Worm (Caenorhabditis elegans): ENCODE measurements around the gene sri-18.

sri-18 gene

ce11 chrV:10255005-10255472 is 5.3 kb downstream of the sri-18 start, which contains the start of gene rop-1:
Gene rop-1, minus strand, starts transcription at chrV:10255055.
- TF ChIP-seq crh-2 (tag; optimal IDR thresholded peaks at IDR 0.05) (no peak), lin-39 (tag; optimal IDR thresholded peaks at IDR 0.05) (no peak), ama-1 (optimal IDR thresholded peaks at IDR 0.05) (peak; percentile 19), aly-2 (tag; optimal IDR thresholded peaks at IDR 0.05) (no peak), nhr-10 (tag; optimal IDR thresholded peaks at IDR 0.05) (no peak), mbf-1 (tag; optimal IDR thresholded peaks at IDR 0.05) (no peak), F13H6.1 (tag; optimal IDR thresholded peaks at IDR 0.05) (no peak), peb-1 (tag; optimal IDR thresholded peaks at IDR 0.05) (no peak), gmeb-1 (tag; optimal IDR thresholded peaks at IDR 0.05) (peak; percentile 2), egl-27 (tag; optimal IDR thresholded peaks at IDR 0.05) (no peak), unc-39 (tag; optimal IDR thresholded peaks at IDR 0.05) (no peak), blmp-1 (tag; optimal IDR thresholded peaks at IDR 0.05; ENCODE audit: insufficient read depth) (peak; percentile 53), sem-4 (tag; optimal IDR thresholded peaks at IDR 0.05) (no peak), Y55F3AM.14 (GFP tag; optimal IDR thresholded peaks at IDR 0.05) (no peak), R02D3.7 (tag; optimal IDR thresholded peaks at IDR 0.05) (no peak), fos-1 (tag; optimal IDR thresholded peaks at IDR 0.05) (peak; percentile 48), nhr-21 (tag; optimal IDR thresholded peaks at IDR 0.05) (no peak), nhr-237 (tag; optimal IDR thresholded peaks at IDR 0.05) (no peak), nhr-129 (tag; optimal IDR thresholded peaks at IDR 0.05) (peak; percentile 88), unc-55 (GFP tag; optimal IDR thresholded peaks at IDR 0.05) (peak; percentile 75), lsy-2 (tag; optimal IDR thresholded peaks at IDR 0.05) (peak in 1 of 2 experiments; percentile 15), C34F6.9 (tag; optimal IDR thresholded peaks at IDR 0.05) (peak; percentile 60), ceh-82 (tag; optimal IDR thresholded peaks at IDR 0.05) (no peak), skn-1 (tag; optimal IDR thresholded peaks at IDR 0.05) (no peak), nhr-12 (tag; optimal IDR thresholded peaks at IDR 0.05) (no peak)

ce11 chrV:10252682-10253081 is 7.7 kb downstream of the sri-18 start:
- no peak for TF ChIP-seq ama-1 (optimal IDR thresholded peaks at IDR 0.05)
- TF ChIP-seq dmd-4 (tag; optimal IDR thresholded peaks at IDR 0.05) = no peak
- TF ChIP-seq nhr-77 (tag; optimal IDR thresholded peaks at IDR 0.05) = no peak
- TF ChIP-seq C34F6.9 (tag; optimal IDR thresholded peaks at IDR 0.05) = no peak
- no peak for TF ChIP-seq lin-39 (tag; optimal IDR thresholded peaks at IDR 0.05)
- TF ChIP-seq Y55F3AM.14 (GFP tag; optimal IDR thresholded peaks at IDR 0.05) = no peak
- no peak for TF ChIP-seq blmp-1 (tag; optimal IDR thresholded peaks at IDR 0.05; ENCODE audit: insufficient read depth)
- TF ChIP-seq mab-5 (tag; optimal IDR thresholded peaks at IDR 0.05) = no peak
- TF ChIP-seq zag-1 (tag; optimal IDR thresholded peaks at IDR 0.05) = no peak
- no peak for TF ChIP-seq nhr-10 (tag; optimal IDR thresholded peaks at IDR 0.05)
- TF ChIP-seq gmeb-1 (tag; optimal IDR thresholded peaks at IDR 0.05) = no peak
- no peak for TF ChIP-seq nhr-12 (tag; optimal IDR thresholded peaks at IDR 0.05)
- no peak for TF ChIP-seq nhr-11 (tag; optimal IDR thresholded peaks at IDR 0.05)
- no peak for TF ChIP-seq elt-3 (tag; optimal IDR thresholded peaks at IDR 0.05)
- no peak for TF ChIP-seq sma-3 (GFP tag; optimal IDR thresholded peaks at IDR 0.05)
- no peak for TF ChIP-seq nhr-129 (tag; optimal IDR thresholded peaks at IDR 0.05)
- TF ChIP-seq alr-1 (tag; optimal IDR thresholded peaks at IDR 0.05) = no peak

- TF ChIP-seq sma-3 (GFP tag; optimal IDR thresholded peaks at IDR 0.05) = no peak
- TF ChIP-seq dmd-4 (tag; optimal IDR thresholded peaks at IDR 0.05) = no peak
- TF ChIP-seq unc-55 (GFP tag; optimal IDR thresholded peaks at IDR 0.05) = no peak
- no peak for TF ChIP-seq nhr-11 (tag; optimal IDR thresholded peaks at IDR 0.05)
- TF ChIP-seq peb-1 (tag; optimal IDR thresholded peaks at IDR 0.05) = no peak
- no peak for TF ChIP-seq ztf-11 (tag; optimal IDR thresholded peaks at IDR 0.05)
- no peak for TF ChIP-seq R02D3.7 (tag; optimal IDR thresholded peaks at IDR 0.05)
- no peak for TF ChIP-seq nhr-25 (tag; optimal IDR thresholded peaks at IDR 0.05)
- no peak for TF ChIP-seq blmp-1 (tag; optimal IDR thresholded peaks at IDR 0.05; ENCODE audit: insufficient read depth)
- TF ChIP-seq nhr-6 (tag; optimal IDR thresholded peaks at IDR 0.05) = no peak
Observed at ce11 chrV:10249515-10249914, 10.8 kb downstream of the sri-18 start.

ce11 chrV:10248255-10248979 is 11.9 kb downstream of the sri-18 start, which contains the start of gene akt-1:
Gene akt-1, plus strand, starts transcription at chrV:10248905.
- TF ChIP-seq lin-39 (tag; optimal IDR thresholded peaks at IDR 0.05) = no peak
- TF ChIP-seq mbf-1 (tag; optimal IDR thresholded peaks at IDR 0.05) = no peak
- TF ChIP-seq crh-2 (tag; optimal IDR thresholded peaks at IDR 0.05) = no peak
- TF ChIP-seq snpc-4 (tag; optimal IDR thresholded peaks at IDR 0.05) = no peak
- TF ChIP-seq C34F6.9 (tag; optimal IDR thresholded peaks at IDR 0.05) = no peak
- TF ChIP-seq ceh-16 (tag; optimal IDR thresholded peaks at IDR 0.05) = no peak
- no peak for TF ChIP-seq elt-1 (tag; optimal IDR thresholded peaks at IDR 0.05)
- TF ChIP-seq ztf-4 (tag; optimal IDR thresholded peaks at IDR 0.05) = no peak
- TF ChIP-seq unc-55 (GFP tag; optimal IDR thresholded peaks at IDR 0.05) = no peak
- no peak for TF ChIP-seq nhr-237 (tag; optimal IDR thresholded peaks at IDR 0.05)
- TF ChIP-seq nhr-25 (tag; optimal IDR thresholded peaks at IDR 0.05) = no peak
- no peak for TF ChIP-seq nhr-12 (tag; optimal IDR thresholded peaks at IDR 0.05)
- no peak for TF ChIP-seq sma-3 (GFP tag; optimal IDR thresholded peaks at IDR 0.05)
- no peak for TF ChIP-seq nhr-6 (tag; optimal IDR thresholded peaks at IDR 0.05)
- no peak for TF ChIP-seq mab-5 (tag; optimal IDR thresholded peaks at IDR 0.05)
- TF ChIP-seq R02D3.7 (tag; optimal IDR thresholded peaks at IDR 0.05) = no peak
- TF ChIP-seq peb-1 (tag; optimal IDR thresholded peaks at IDR 0.05) = no peak
- TF ChIP-seq sma-9 (GFP tag; optimal IDR thresholded peaks at IDR 0.05) = no peak
- TF ChIP-seq sma-9 (tag; optimal IDR thresholded peaks at IDR 0.05) = no peak
- TF ChIP-seq unc-39 (tag; optimal IDR thresholded peaks at IDR 0.05) = no peak
- no peak for TF ChIP-seq alr-1 (tag; optimal IDR thresholded peaks at IDR 0.05)
